Worm (Caenorhabditis elegans): ENCODE measurements around the gene snb-1.

DNA sequence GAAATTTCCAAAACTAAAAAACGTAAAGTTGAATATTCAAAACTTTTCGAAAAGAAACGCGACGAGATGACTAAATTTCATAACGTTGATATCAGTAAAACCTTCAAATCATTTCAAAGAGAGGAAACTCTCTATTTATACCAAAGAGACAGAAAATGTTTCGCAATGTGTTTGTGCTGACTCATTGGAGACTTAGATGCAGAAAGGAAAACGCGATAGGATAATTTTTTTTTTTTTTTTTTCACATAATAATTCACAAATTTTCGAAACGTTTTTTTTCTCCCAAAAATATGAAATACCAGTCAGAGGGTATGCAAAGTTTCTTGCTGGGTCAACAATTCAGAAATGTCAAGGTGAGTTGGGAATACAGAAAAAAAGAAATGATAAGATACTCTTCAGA, 50.1 kb downstream of the snb-1 start:
- no peak for TF ChIP-seq pros-1 (tag; optimal IDR thresholded peaks at IDR 0.05)
- no peak for TF ChIP-seq pat-9 (tag; optimal IDR thresholded peaks at IDR 0.05)
- no peak for TF ChIP-seq C38D4.7 (GFP tag; optimal IDR thresholded peaks at IDR 0.05)
- no peak for TF ChIP-seq elt-2 (tag; optimal IDR thresholded peaks at IDR 0.05)
- TF ChIP-seq ceh-9 (tag; optimal IDR thresholded peaks at IDR 0.05): no peak
- TF ChIP-seq unc-55 (GFP tag; optimal IDR thresholded peaks at IDR 0.05): no peak
- TF ChIP-seq nhr-11 (tag; optimal IDR thresholded peaks at IDR 0.05): no peak
